Worm (Caenorhabditis elegans): Measurements from ENCODE around the gene F13A7.14.
"Not testable (repeated sequence)": the region's sequence is repeated elsewhere in the genome, so short reads cannot be mapped to it uniquely, and the experiment has no call there.

Gene F13A7.14

ce11 chrV:16374676-16375075 lies 27.0 kb upstream of the F13A7.14 start, which contains the start of gene srv-34:
srv-34 (minus strand) TSS chrV:16374776.
- TF ChIP-seq ref-1 (GFP tag; conservative IDR thresholded peaks at IDR 0.05), result no peak
- TF ChIP-seq cog-1 (tag; optimal IDR thresholded peaks at IDR 0.05), result no peak
- no peak for TF ChIP-seq tab-1 (GFP tag; IDR thresholded peaks at IDR 0.05)
- TF ChIP-seq ztf-29 (GFP tag; IDR thresholded peaks at IDR 0.05), result no peak
- no peak for TF ChIP-seq T22C8.4 (GFP tag; IDR thresholded peaks at IDR 0.05)
- no peak for TF ChIP-seq klf-2 (GFP tag; conservative IDR thresholded peaks at IDR 0.05)
- TF ChIP-seq med-1 (GFP tag; optimal IDR thresholded peaks at IDR 0.05; ENCODE audit: insufficient read depth), result no peak
- no peak for TF ChIP-seq flt-1 (GFP tag; IDR thresholded peaks at IDR 0.05)
- no peak for TF ChIP-seq ztf-23 (GFP tag; IDR thresholded peaks at IDR 0.05)

ce11 chrV:16376430-16376948 lies 25.2 kb upstream of the F13A7.14 start:
- no peak for TF ChIP-seq flt-1 (GFP tag; IDR thresholded peaks at IDR 0.05)
- no peak for TF ChIP-seq ztf-23 (GFP tag; IDR thresholded peaks at IDR 0.05)

ce11 chrV:16377188-16377587 lies 24.5 kb upstream of the F13A7.14 start:
- TF ChIP-seq flt-1 (GFP tag; IDR thresholded peaks at IDR 0.05) (0 out of 2 replicates have a peak, but pooled peaks have one; percentile 28), tab-1 (GFP tag; IDR thresholded peaks at IDR 0.05) (no peak), ref-1 (GFP tag; conservative IDR thresholded peaks at IDR 0.05) (no peak)

ce11 chrV:16377849-16378248 lies 23.8 kb upstream of the F13A7.14 start, which contains the start of gene F13A7.1:
F13A7.1 (minus strand) TSS chrV:16377949.
- no peak for TF ChIP-seq ref-1 (GFP tag; conservative IDR thresholded peaks at IDR 0.05)
- TF ChIP-seq T22C8.4 (GFP tag; IDR thresholded peaks at IDR 0.05), result no peak
- TF ChIP-seq klf-2 (GFP tag; conservative IDR thresholded peaks at IDR 0.05), result no peak
- no peak for TF ChIP-seq ztf-23 (GFP tag; IDR thresholded peaks at IDR 0.05)
- TF ChIP-seq ztf-29 (GFP tag; IDR thresholded peaks at IDR 0.05), result no peak
- TF ChIP-seq tab-1 (GFP tag; IDR thresholded peaks at IDR 0.05), result no peak
- no peak for TF ChIP-seq med-1 (GFP tag; optimal IDR thresholded peaks at IDR 0.05; ENCODE audit: insufficient read depth)
- TF ChIP-seq flt-1 (GFP tag; IDR thresholded peaks at IDR 0.05), result no peak
- TF ChIP-seq cog-1 (tag; optimal IDR thresholded peaks at IDR 0.05), result no peak

ce11 chrV:16382949-16383348 lies 18.7 kb upstream of the F13A7.14 start:
- no peak for TF ChIP-seq flt-1 (GFP tag; IDR thresholded peaks at IDR 0.05)
- no peak for TF ChIP-seq ztf-23 (GFP tag; IDR thresholded peaks at IDR 0.05)
- TF ChIP-seq klf-2 (GFP tag; conservative IDR thresholded peaks at IDR 0.05), result no peak
- TF ChIP-seq ztf-29 (GFP tag; IDR thresholded peaks at IDR 0.05), result no peak

ce11 chrV:16383729-16384128 lies 18.0 kb upstream of the F13A7.14 start, which contains the start of gene F13A7.7:
F13A7.7 (minus strand) TSS chrV:16383829.
- TF ChIP-seq T22C8.4 (GFP tag; IDR thresholded peaks at IDR 0.05); med-1 (GFP tag; optimal IDR thresholded peaks at IDR 0.05; ENCODE audit: insufficient read depth); ref-1 (GFP tag; conservative IDR thresholded peaks at IDR 0.05): not testable (repeated sequence)

- TF ChIP-seq tab-1 (GFP tag; IDR thresholded peaks at IDR 0.05) (no peak), flt-1 (GFP tag; IDR thresholded peaks at IDR 0.05) (no peak), ztf-29 (GFP tag; IDR thresholded peaks at IDR 0.05) (no peak), med-1 (GFP tag; optimal IDR thresholded peaks at IDR 0.05; ENCODE audit: insufficient read depth) (no peak), ztf-23 (GFP tag; IDR thresholded peaks at IDR 0.05) (no peak), cog-1 (tag; optimal IDR thresholded peaks at IDR 0.05) (no peak), T22C8.4 (GFP tag; IDR thresholded peaks at IDR 0.05) (no peak), ref-1 (GFP tag; conservative IDR thresholded peaks at IDR 0.05) (no peak), klf-2 (GFP tag; conservative IDR thresholded peaks at IDR 0.05) (no peak)
Measured at ce11 chrV:16388268-16388667, 13.4 kb upstream of the F13A7.14 start, which contains the start of gene sri-65. sri-65 (minus strand) TSS chrV:16388368.

- TF ChIP-seq ref-1 (GFP tag; conservative IDR thresholded peaks at IDR 0.05) (no peak), ztf-23 (GFP tag; IDR thresholded peaks at IDR 0.05) (no peak), tab-1 (GFP tag; IDR thresholded peaks at IDR 0.05) (no peak), med-1 (GFP tag; optimal IDR thresholded peaks at IDR 0.05; ENCODE audit: insufficient read depth) (no peak), klf-2 (GFP tag; conservative IDR thresholded peaks at IDR 0.05) (no peak), T22C8.4 (GFP tag; IDR thresholded peaks at IDR 0.05) (no peak), flt-1 (GFP tag; IDR thresholded peaks at IDR 0.05) (no peak), ztf-29 (GFP tag; IDR thresholded peaks at IDR 0.05) (no peak), cog-1 (tag; optimal IDR thresholded peaks at IDR 0.05) (no peak)
Measured at ce11 chrV:16390655-16391054, 11.0 kb upstream of the F13A7.14 start, which contains the start of gene gst-44. gst-44 (plus strand) TSS chrV:16390891.

- TF ChIP-seq med-1 (GFP tag; optimal IDR thresholded peaks at IDR 0.05; ENCODE audit: insufficient read depth) (no peak), cog-1 (tag; optimal IDR thresholded peaks at IDR 0.05) (no peak), ref-1 (GFP tag; conservative IDR thresholded peaks at IDR 0.05) (no peak), tab-1 (GFP tag; IDR thresholded peaks at IDR 0.05) (no peak), T22C8.4 (GFP tag; IDR thresholded peaks at IDR 0.05) (no peak), ztf-23 (GFP tag; IDR thresholded peaks at IDR 0.05) (no peak), ztf-29 (GFP tag; IDR thresholded peaks at IDR 0.05) (no peak), klf-2 (GFP tag; conservative IDR thresholded peaks at IDR 0.05) (no peak), flt-1 (GFP tag; IDR thresholded peaks at IDR 0.05) (no peak)
Measured at ce11 chrV:16393728-16394127, 8.0 kb upstream of the F13A7.14 start, which contains the start of gene srd-63. srd-63 (minus strand) TSS chrV:16393828.

ce11 chrV:16395131-16395530 lies 6.6 kb upstream of the F13A7.14 start, which contains the start of gene F13A7.11:
F13A7.11 (minus strand) TSS chrV:16395304.
- TF ChIP-seq ref-1 (GFP tag; conservative IDR thresholded peaks at IDR 0.05) (no peak), med-1 (GFP tag; optimal IDR thresholded peaks at IDR 0.05; ENCODE audit: insufficient read depth) (no peak), cog-1 (tag; optimal IDR thresholded peaks at IDR 0.05) (no peak), flt-1 (GFP tag; IDR thresholded peaks at IDR 0.05) (no peak), T22C8.4 (GFP tag; IDR thresholded peaks at IDR 0.05) (no peak), ztf-23 (GFP tag; IDR thresholded peaks at IDR 0.05) (no peak), klf-2 (GFP tag; conservative IDR thresholded peaks at IDR 0.05) (no peak), tab-1 (GFP tag; IDR thresholded peaks at IDR 0.05) (no peak), ztf-29 (GFP tag; IDR thresholded peaks at IDR 0.05) (no peak)

Measured in whole organism, midembryonic.